Worm (Caenorhabditis elegans): ENCODE data around the gene F56D6.20.

ce11 chrIV:3892027-3892426 is 20.7 kb upstream of the F56D6.20 start, which contains the start of gene F56D6.9:
- TF ChIP-seq unc-62 (GFP tag; optimal IDR thresholded peaks at IDR 0.05 in 1 of 2) (no peak), unc-62 (tag; optimal IDR thresholded peaks at IDR 0.05) (no peak), mxl-3 (GFP tag; optimal IDR thresholded peaks at IDR 0.05) (no peak)
